Worm (Caenorhabditis elegans): Measurements from ENCODE around the gene basl-1.

basl-1 gene

DNA sequence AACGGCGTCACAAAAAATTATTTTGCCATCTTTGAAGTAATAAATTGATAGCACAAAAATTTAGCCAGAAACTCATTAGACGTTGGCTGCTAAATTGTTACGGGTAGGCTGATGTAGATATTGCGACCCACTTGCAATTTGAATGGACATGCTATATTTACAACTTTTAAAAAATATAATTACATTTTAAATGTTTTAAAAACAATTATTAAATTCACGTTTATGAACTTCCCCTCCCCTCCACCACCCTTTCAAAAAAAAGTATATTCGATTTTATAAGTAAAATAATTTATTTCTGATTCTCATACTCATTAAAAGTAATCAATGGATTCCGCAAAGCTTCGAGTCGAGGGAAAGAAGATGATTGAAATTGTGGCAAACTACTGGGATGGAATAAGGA, at the start of gene basl-1:
Gene basl-1 (plus strand): TSS at position 301 of the 400 bp plus-strand sequence.
- TF ChIP-seq unc-62 (GFP tag; optimal IDR thresholded peaks at IDR 0.05), result no peak

DNA sequence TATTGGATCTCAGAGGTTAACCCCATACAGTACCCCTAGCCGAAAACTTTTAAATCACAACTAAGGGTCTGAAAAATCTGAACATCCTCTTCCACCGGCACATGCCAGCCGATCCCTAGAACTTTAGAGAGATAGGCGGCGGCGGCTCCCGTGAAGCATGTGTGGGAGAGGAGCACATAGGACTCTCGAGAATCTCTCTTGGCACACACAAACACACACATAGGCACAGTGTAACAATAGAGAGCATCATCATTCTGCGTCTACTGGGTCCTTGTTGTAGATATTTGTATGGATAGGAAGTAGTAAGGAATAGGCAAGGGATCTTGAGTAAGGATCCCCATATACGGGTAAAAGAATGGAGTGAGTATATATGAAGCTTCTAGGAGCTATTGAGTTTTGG, 49.0 kb upstream of the basl-1 start:
- TF ChIP-seq unc-62 (GFP tag; optimal IDR thresholded peaks at IDR 0.05), result no peak

DNA sequence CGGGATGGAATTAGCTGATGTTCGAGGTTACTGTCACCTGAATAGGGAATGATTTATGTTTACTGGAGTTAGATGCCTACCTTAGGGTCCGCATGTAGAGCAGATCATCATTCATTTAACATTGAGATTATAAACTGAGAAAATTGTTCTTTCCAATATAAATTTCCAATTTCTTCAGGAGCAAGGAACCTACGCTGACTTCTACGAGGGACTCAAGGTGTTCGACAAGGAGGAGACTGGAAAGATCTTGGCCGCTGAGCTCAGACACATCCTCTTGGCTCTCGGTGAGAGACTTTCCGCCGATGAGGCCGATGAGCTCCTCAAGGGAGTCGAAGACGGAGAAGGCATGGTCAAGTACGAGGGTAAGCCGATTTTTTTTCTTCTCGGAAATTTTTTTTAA, 48.3 kb upstream of the basl-1 start:
- TF ChIP-seq unc-62 (GFP tag; optimal IDR thresholded peaks at IDR 0.05), result no peak

DNA sequence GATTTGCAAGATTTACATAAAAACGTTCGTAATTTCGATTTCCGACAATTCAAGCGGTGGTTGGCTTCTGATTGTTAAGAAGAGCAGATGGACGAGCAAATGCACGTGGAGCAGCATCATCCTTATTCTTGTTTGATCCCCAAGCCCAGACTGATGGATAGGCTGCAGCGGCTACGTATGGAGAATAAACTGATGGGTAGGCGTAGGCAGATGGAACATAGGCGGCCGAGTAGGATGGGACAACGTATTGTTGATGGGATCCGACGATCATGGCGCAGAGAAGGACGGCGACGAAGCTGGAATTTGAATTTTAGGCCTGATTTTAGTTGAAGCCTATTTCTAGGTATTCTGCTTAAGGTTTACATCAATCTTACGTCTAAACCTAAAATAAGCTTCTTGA, 46.5 kb upstream of the basl-1 start:
- no peak for TF ChIP-seq unc-62 (GFP tag; optimal IDR thresholded peaks at IDR 0.05)

- no peak for TF ChIP-seq unc-62 (GFP tag; optimal IDR thresholded peaks at IDR 0.05)
Measured at ce11 chrIII:5568679-5569078, 46.1 kb upstream of the basl-1 start, which contains the start of gene nspb-12. Gene nspb-12 (minus strand): TSS chrIII:5568779.

DNA sequence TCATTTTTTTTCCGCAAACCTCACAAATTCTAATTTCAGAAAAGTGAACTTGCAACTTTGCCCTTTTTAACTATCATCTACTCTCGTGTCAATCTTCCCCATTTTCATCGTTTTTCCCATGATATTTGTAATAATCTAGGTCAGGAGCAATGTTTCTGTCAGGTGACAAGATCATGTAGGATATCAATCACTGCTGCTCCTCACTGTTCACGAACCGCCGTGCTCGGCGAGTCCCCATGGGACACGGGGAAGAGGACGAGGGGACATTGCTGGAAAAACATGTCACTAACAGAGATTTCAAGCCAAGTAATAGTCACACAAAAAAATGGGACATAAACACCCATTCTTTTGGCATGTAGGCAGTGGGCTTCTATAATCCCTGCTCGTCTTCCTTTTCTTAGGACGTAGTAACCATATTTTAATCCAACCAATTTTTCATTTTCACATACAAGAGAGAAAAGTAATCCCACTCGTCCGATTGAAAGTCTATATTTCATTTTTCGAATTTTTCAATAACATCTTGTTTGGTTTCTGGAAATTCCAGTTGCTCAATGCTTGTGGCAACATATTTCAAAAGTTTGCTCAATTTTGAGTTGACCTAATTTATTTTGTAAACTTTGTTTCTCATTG, 43.8 kb upstream of the basl-1 start:
- no peak for TF ChIP-seq unc-62 (GFP tag; optimal IDR thresholded peaks at IDR 0.05)

DNA sequence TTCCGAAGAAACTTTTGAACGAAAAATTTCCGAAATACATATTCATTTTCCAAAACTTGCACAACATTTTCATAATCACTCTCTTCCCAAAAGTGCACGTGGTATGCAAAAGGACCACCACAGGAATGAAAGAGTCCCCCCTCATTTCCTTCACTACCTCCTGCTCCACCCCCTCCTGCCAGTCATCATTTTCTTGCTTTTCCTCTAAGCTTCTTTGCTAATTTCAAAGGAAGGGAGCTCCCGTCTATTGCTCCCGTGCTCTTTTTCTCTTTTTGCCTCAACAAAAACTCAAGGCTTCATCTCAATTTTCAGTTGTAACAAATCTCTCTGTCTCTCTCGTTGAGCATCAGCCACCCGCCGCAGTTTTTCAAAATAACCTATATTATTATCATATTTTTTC, 41.9 kb upstream of the basl-1 start:
- no peak for TF ChIP-seq unc-62 (GFP tag; optimal IDR thresholded peaks at IDR 0.05)

- TF ChIP-seq unc-62 (GFP tag; optimal IDR thresholded peaks at IDR 0.05), result no peak
Measured at ce11 chrIII:5573694-5574093, 41.1 kb upstream of the basl-1 start, which contains the start of gene molo-1. Gene molo-1 (plus strand): TSS chrIII:5573994.

DNA sequence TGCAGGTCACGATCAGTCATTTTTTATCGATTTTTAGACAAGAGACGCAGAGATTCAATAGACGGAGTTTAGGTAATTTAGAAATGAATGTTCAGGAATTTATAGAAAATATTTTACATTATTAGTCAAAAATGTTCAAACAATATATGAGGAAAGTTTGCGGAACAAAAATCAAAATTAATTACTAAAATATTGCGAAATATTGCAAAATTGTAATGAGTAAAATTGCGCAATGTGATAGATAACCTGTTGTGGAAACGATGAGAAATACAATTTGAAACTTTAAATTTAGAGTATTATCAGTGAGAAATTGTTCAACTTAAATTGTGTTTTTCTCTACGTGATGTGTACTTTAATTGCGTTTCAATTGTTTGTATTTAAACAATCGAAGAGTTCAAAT, 33.7 kb upstream of the basl-1 start, which contains the start of gene F56D2.5:
Gene F56D2.5 (minus strand): TSS at position 371 of the 400 bp plus-strand sequence.
- TF ChIP-seq unc-62 (GFP tag; optimal IDR thresholded peaks at IDR 0.05), result no peak

DNA sequence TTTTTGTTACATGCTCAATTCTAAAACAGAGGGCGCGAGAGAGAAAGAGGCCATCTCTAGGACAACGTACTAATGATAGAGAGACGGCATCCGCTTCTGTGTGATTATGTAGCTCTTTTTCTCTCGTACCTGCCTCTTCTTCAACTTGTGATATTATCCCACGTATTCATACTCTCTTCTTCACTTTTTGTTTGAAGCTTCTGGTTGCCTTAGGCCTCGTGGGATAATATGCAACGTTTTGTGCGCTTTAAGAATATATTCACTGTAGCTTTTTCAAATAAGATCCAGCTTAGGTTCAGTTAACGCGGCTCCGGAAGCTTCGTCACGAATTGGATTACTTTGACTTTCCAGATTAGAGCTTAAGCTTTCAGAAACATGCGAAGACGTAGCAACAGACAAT, 32.0 kb upstream of the basl-1 start, which contains the start of the genes F56D2.8 and uev-2:
Gene F56D2.8 (minus strand): TSS at position 101 of the 400 bp plus-strand sequence.
Gene uev-2 (plus strand): TSS at position 360 of the 400 bp plus-strand sequence.
- TF ChIP-seq unc-62 (GFP tag; optimal IDR thresholded peaks at IDR 0.05), result no peak

ce11 chrIII:5584647-5585046, 30.1 kb upstream of the basl-1 start, which contains the start of gene F56D2.3:
Gene F56D2.3 (plus strand): TSS chrIII:5584947.
- TF ChIP-seq unc-62 (GFP tag; optimal IDR thresholded peaks at IDR 0.05), result no peak

DNA sequence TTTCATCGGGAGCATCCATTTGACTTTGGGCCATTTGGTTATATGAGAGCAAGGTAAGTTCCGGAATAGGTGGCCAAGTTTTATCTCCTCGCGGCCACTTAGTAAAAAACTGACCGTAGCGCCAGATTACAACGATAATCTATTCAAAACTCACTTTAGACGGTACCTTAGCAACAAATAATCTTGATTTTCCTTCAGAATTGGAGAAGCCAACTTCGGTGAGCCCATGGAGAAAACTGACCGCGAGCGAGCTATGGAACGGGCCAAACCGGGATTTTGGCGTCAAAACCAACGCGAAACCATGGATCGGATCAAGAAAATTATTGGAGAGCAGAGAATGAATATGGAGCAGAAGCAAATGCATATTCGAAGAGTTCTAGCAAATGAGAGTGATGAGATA, 29.0 kb upstream of the basl-1 start:
- TF ChIP-seq unc-62 (GFP tag; optimal IDR thresholded peaks at IDR 0.05), result no peak

DNA sequence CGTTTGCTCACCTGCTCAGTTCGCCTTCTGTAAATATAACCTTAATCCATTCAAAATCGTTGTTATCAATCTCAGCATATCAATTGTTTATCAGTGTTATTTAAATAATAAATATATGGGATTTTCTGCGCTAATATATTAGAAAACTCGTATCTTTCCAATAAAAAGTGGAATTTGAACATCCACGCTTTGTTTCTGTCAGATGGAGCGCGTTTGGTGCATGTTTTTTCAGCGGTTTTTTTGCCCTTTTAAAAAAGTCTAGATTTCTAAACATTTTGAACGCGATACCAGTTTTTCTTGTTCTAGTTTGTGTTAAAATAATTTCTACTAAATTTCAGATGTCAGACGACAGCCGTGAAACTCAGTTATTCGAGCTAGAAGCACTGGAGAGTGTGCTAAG, 27.8 kb upstream of the basl-1 start, which contains the start of gene F56D2.2:
Gene F56D2.2 (plus strand): TSS at position 339 of the 400 bp plus-strand sequence.
- no peak for TF ChIP-seq unc-62 (GFP tag; optimal IDR thresholded peaks at IDR 0.05)

- no peak for TF ChIP-seq unc-62 (GFP tag; optimal IDR thresholded peaks at IDR 0.05)
Measured at ce11 chrIII:5588746-5589145, 26.0 kb upstream of the basl-1 start.

DNA sequence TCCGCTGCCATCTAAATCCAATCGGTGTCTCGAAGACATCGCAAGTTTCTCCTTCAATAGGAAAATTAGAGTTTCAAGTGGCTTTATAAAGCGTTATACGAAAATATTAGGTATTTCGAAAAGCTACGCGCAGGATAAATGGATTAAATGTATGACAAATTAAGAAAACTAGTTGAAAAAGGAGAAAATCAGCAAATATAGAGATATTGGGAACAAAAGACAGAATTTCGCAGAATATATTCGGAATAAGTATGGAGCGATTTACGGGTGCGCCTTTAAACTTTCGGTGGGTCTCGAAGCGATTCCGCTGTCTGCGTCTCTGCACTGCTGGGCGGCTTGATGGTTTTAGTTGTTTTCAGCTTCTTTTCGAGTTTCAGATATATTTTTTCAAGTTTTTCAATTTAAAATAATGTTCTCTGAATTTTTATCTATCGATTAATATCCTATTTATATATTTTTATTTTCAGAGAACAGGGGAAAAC, 23.0 kb upstream of the basl-1 start, which contains the start of the genes ddx-15 and ucr-1:
Gene ddx-15 (minus strand): TSS at position 51 of the 482 bp plus-strand sequence.
Gene ucr-1 (plus strand): TSS at position 468 of the 482 bp plus-strand sequence.
- no peak for TF ChIP-seq unc-62 (GFP tag; optimal IDR thresholded peaks at IDR 0.05)

DNA sequence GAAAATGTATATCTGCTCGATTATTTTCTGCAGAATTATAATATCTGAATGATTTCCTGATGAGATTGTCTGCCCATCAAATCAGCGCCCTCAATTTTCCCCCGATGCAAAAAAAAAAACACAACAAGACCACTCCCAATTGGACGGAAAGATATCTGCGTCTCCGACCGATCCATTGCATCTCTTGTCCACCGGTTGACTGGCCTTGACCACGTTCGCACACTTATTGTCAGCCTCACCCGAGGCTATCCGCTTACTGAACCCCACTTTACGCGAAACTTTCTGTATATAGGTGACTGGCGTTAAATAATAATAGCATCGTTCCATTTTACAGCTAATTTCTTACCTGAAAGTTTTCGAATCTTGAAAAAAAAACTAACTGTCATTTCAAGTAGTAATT, 20.4 kb upstream of the basl-1 start:
- TF ChIP-seq unc-62 (GFP tag; optimal IDR thresholded peaks at IDR 0.05), result no peak

- TF ChIP-seq unc-62 (GFP tag; optimal IDR thresholded peaks at IDR 0.05), result no peak
Measured at ce11 chrIII:5595445-5595844, 19.3 kb upstream of the basl-1 start, which contains the start of gene ced-6. Gene ced-6 (plus strand): TSS chrIII:5595771.
